Fruit fly (Drosophila melanogaster): ENCODE measurements around the gene CG11563.

Gene CG11563

DNA sequence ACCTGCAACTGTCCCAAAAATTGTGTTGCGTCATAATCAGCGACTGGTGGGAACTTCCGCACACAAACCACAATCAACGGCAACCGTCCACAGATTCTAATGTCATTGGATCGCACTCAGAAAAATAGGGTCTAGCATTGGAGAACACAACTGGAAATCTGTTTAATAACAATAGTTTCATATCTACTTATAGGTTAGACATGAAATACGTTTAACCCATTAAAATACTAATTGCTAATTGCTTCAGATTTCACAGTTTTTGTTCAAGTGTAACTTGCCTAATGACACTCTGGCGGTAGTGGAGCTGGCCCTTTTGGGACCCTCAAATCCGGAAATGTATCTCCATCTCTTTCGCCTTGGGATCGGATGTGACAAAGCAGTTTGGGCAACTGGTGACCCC lies 40.2 kb upstream of the CG11563 start (continued):
- no peak for TF ChIP-seq rib (GFP tag; IDR thresholded peaks at IDR 0.05)
- TF ChIP-seq al (GFP tag; IDR thresholded peaks at IDR 0.05), result no peak
- no peak for TF ChIP-seq CG11695 (GFP tag; IDR thresholded peaks at IDR 0.05)
- TF ChIP-seq chinmo (GFP tag; IDR thresholded peaks at IDR 0.05; ENCODE audit: partially characterized antibody), result no peak
- TF ChIP-seq CG17361 (GFP tag; IDR thresholded peaks at IDR 0.05), result 0 out of 3 replicates have a peak, but pooled peaks have one; percentile 38
- TF ChIP-seq CG32532 (GFP tag; IDR thresholded peaks at IDR 0.05), result no peak
- TF ChIP-seq row (GFP tag; IDR thresholded peaks at IDR 0.05), result peak; percentile 50; the same call in 2 of the 3 replicates
- no peak for TF ChIP-seq CG32772 (GFP tag; IDR thresholded peaks at IDR 0.05)
- no peak for TF ChIP-seq Hey (tag; optimal IDR thresholded peaks at IDR 0.05)
- TF ChIP-seq dmrt11E (tag; optimal IDR thresholded peaks at IDR 0.05), result peak; percentile 75
- no peak for TF ChIP-seq CG10431 (GFP tag; optimal IDR thresholded peaks at IDR 0.05)
- no peak for TF ChIP-seq CG12942 (GFP tag; optimal IDR thresholded peaks at IDR 0.05)
- TF ChIP-seq cas (GFP tag; IDR thresholded peaks at IDR 0.05), result no peak
- TF ChIP-seq dm (GFP tag; optimal IDR thresholded peaks at IDR 0.05), result no peak
- TF ChIP-seq CG7839 (tag; optimal IDR thresholded peaks at IDR 0.05), result no peak
- TF ChIP-seq Lim3 (GFP tag; IDR thresholded peaks at IDR 0.05), result no peak
- peak; percentile 6 for TF ChIP-seq CG6254 (GFP tag; optimal IDR thresholded peaks at IDR 0.05)
- no peak for TF ChIP-seq so (GFP tag; IDR thresholded peaks at IDR 0.05)
- no peak for TF ChIP-seq vfl (GFP tag; optimal IDR thresholded peaks at IDR 0.05)
- TF ChIP-seq CG30403 (GFP tag; optimal IDR thresholded peaks at IDR 0.05), result peak; percentile 18
- no peak for TF ChIP-seq Myb (GFP tag; optimal IDR thresholded peaks at IDR 0.05)
- no peak for TF ChIP-seq CG6272 (GFP tag; IDR thresholded peaks at IDR 0.05)
- TF ChIP-seq odd (GFP tag; optimal IDR thresholded peaks at IDR 0.05), result no peak
- no peak for TF ChIP-seq CHES-1-like (GFP tag; optimal IDR thresholded peaks at IDR 0.05)
- TF ChIP-seq pum (GFP tag; optimal IDR thresholded peaks at IDR 0.05), result no peak
- TF ChIP-seq CG17912 (GFP tag; optimal IDR thresholded peaks at IDR 0.05), result no peak
- TF ChIP-seq knrl (GFP tag; IDR thresholded peaks at IDR 0.05; ENCODE audit: partially characterized antibody), result no peak
- TF ChIP-seq CG3065 (GFP tag; optimal IDR thresholded peaks at IDR 0.05), result no peak
- no peak for TF ChIP-seq CG10654 (GFP tag; optimal IDR thresholded peaks at IDR 0.05)
- no peak for TF ChIP-seq ken (GFP tag; IDR thresholded peaks at IDR 0.05)
- peak; percentile 50; the same call in 1 of the 2 replicates for TF ChIP-seq CG17328 (GFP tag; IDR thresholded peaks at IDR 0.05)
- TF ChIP-seq CG2712 (tag; optimal IDR thresholded peaks at IDR 0.05), result peak; percentile 59
- no peak for TF ChIP-seq Hr3 (GFP tag; optimal IDR thresholded peaks at IDR 0.05)
- no peak for TF ChIP-seq CrebB (tag; optimal IDR thresholded peaks at IDR 0.05)
- no peak for TF ChIP-seq NC2α (GFP tag; optimal IDR thresholded peaks at IDR 0.05)
- TF ChIP-seq Dfd (GFP tag; optimal IDR thresholded peaks at IDR 0.05), result no peak
- peak; percentile 40; the same call in 1 of the 2 replicates for TF ChIP-seq CG31441 (GFP tag; IDR thresholded peaks at IDR 0.05)
- peak; percentile 6 for TF ChIP-seq phol (tag; optimal IDR thresholded peaks at IDR 0.05)
- no peak for TF ChIP-seq CG4617 (GFP tag; optimal IDR thresholded peaks at IDR 0.05; ENCODE audit: borderline replicate concordance)
- TF ChIP-seq CG8089 (GFP tag; optimal IDR thresholded peaks at IDR 0.05), result peak; percentile 9
- no peak for TF ChIP-seq ERR (GFP tag; optimal IDR thresholded peaks at IDR 0.05)
- TF ChIP-seq CG3163 (GFP tag; optimal IDR thresholded peaks at IDR 0.05), result no peak
- no peak for TF ChIP-seq CG33213 (GFP tag; optimal IDR thresholded peaks at IDR 0.05)
- TF ChIP-seq zf30C (GFP tag; optimal IDR thresholded peaks at IDR 0.05), result no peak
- TF ChIP-seq sisA (GFP tag; IDR thresholded peaks at IDR 0.05), result peak; percentile 33; the same call in 1 of the 2 replicates
- no peak for TF ChIP-seq dimm (GFP tag; IDR thresholded peaks at IDR 0.05)
- no peak for TF ChIP-seq tx (GFP tag; optimal IDR thresholded peaks at IDR 0.05)
- TF ChIP-seq Awh (GFP tag; IDR thresholded peaks at IDR 0.05), result no peak
- no peak for TF ChIP-seq fd102C (GFP tag; optimal IDR thresholded peaks at IDR 0.05)
- no peak for TF ChIP-seq Bteb2 (GFP tag; optimal IDR thresholded peaks at IDR 0.05)
- TF ChIP-seq croc (GFP tag; conservative IDR thresholded peaks at IDR 0.05), result no peak
- TF ChIP-seq HLHmδ (GFP tag; optimal IDR thresholded peaks at IDR 0.05), result no peak
- TF ChIP-seq bsh (GFP tag; optimal IDR thresholded peaks at IDR 0.05), result peak in 1 of 2 experiments; percentile 69
